Fruit fly (Drosophila melanogaster) whole organism, prepupa: ENCODE results near the gene Kr-h2.

Source experiments
- CG10631 ChIP-seq: fragments of 200-800 bp; sonication (Bioruptor generic); optimal IDR thresholded peaks from 2 replicates; lab custom pipeline; 2016; ENCODE audit warnings: missing biosample characterization, missing genetic modification characterization
- CG10669 ChIP-seq: fragments of 200-800 bp; sonication (Bioruptor generic); optimal IDR thresholded peaks from 3 replicates; lab custom pipeline; 2018; ENCODE audit warnings: missing biosample characterization, mild to moderate bottlenecking, missing genetic modification characterization, moderate library complexity
- CG11294 ChIP-seq: fragments of 200-800 bp; sonication (Bioruptor generic); IDR thresholded peaks from 2 replicates; pipeline ENCODE4 v1.3.6; 2022; ENCODE audit warnings: missing biosample characterization, missing genetic modification characterization
- CG11762 ChIP-seq: fragments of 200-800 bp; sonication (Bioruptor generic); optimal IDR thresholded peaks from 3 replicates; lab custom pipeline; 2016; ENCODE audit warnings: missing biosample characterization, missing genetic modification characterization; ENCODE audit not compliant: insufficient read depth
- CG11902 ChIP-seq: fragments of 200-800 bp; sonication (Bioruptor generic); optimal IDR thresholded peaks from 3 replicates; lab custom pipeline; 2016; ENCODE audit warnings: missing biosample characterization, missing genetic modification characterization
- CG31627 ChIP-seq: fragments of 200-800 bp; sonication (Bioruptor generic); optimal IDR thresholded peaks from 3 replicates; lab custom pipeline; 2016; ENCODE audit warnings: missing biosample characterization, missing genetic modification characterization
- CG34406 ChIP-seq: fragments of 200-800 bp; sonication (Bioruptor generic); optimal IDR thresholded peaks from 3 replicates; lab custom pipeline; 2016; ENCODE audit warnings: missing biosample characterization, missing genetic modification characterization
- CG6163 ChIP-seq: fragments of 200-800 bp; sonication (Bioruptor generic); IDR thresholded peaks from 3 replicates; pipeline ENCODE4 v1.3.6; 2022; ENCODE audit warnings: missing biosample characterization, missing genetic modification characterization
- CG6276 ChIP-seq: fragments of 200-800 bp; sonication (Bioruptor generic); optimal IDR thresholded peaks from 2 replicates; lab custom pipeline; 2017; ENCODE audit warnings: missing biosample characterization, mild to moderate bottlenecking, missing genetic modification characterization
- CG6792 ChIP-seq: fragments of 200-800 bp; sonication (Bioruptor generic); optimal IDR thresholded peaks from 3 replicates; lab custom pipeline; 2016; ENCODE audit warnings: missing biosample characterization, missing genetic modification characterization
- CG6854 ChIP-seq: fragments of 200-800 bp; sonication (Bioruptor generic); optimal IDR thresholded peaks from 2 replicates; lab custom pipeline; 2017; ENCODE audit warnings: missing biosample characterization, mild to moderate bottlenecking, missing genetic modification characterization
- CG7368 ChIP-seq: fragments of 200-800 bp; sonication (Bioruptor generic); optimal IDR thresholded peaks from 3 replicates; lab custom pipeline; 2016; ENCODE audit warnings: missing biosample characterization, missing genetic modification characterization
- CG8119 ChIP-seq: fragments of 200-800 bp; sonication (Bioruptor generic); IDR thresholded peaks from 3 replicates; pipeline ENCODE4 v1.3.6; 2022; ENCODE audit warnings: missing biosample characterization, missing genetic modification characterization
- CG8632 ChIP-seq: fragments of 200-800 bp; sonication (Bioruptor generic); optimal IDR thresholded peaks from 3 replicates; lab custom pipeline; 2016; ENCODE audit warnings: missing biosample characterization, missing genetic modification characterization
- CG9139 ChIP-seq: fragments of 200-800 bp; sonication (Bioruptor generic); optimal IDR thresholded peaks from 3 replicates; lab custom pipeline; 2017; ENCODE audit warnings: missing biosample characterization, mild to moderate bottlenecking, missing genetic modification characterization
- Eip78C ChIP-seq: fragments of 200-800 bp; sonication (Bioruptor generic); peaks from one replicate; lab custom pipeline; 2016; ENCODE audit warnings: missing biosample characterization, missing genetic modification characterization
- Ets21C ChIP-seq: fragments of 200-800 bp; sonication (Bioruptor generic); optimal IDR thresholded peaks from 3 replicates; lab custom pipeline; 2016; ENCODE audit warnings: missing biosample characterization, missing genetic modification characterization
- Ets96B ChIP-seq: fragments of 200-800 bp; optimal IDR thresholded peaks from 2 replicates; lab custom pipeline; 2019; ENCODE audit warnings: missing biosample characterization, mild to moderate bottlenecking, missing genetic modification characterization, moderate library complexity
- Gug ChIP-seq: fragments of 200-800 bp; sonication (Bioruptor generic); IDR thresholded peaks from 2 replicates; pipeline ENCODE4 v1.3.6; 2022; ENCODE audit warnings: missing biosample characterization, missing genetic modification characterization
- Hr38 ChIP-seq: sonication (Bioruptor generic); optimal IDR thresholded peaks from 2 replicates; lab custom pipeline; 2016; ENCODE audit warnings: missing biosample characterization, missing genetic modification characterization
- Hr39 ChIP-seq: fragments of 200-800 bp; sonication (Bioruptor generic); optimal IDR thresholded peaks from 2 replicates; lab custom pipeline; 2016; ENCODE audit warnings: missing biosample characterization, missing genetic modification characterization
- Hr4 ChIP-seq: fragments of 200-800 bp; sonication (Bioruptor generic); optimal IDR thresholded peaks from 3 replicates; lab custom pipeline; 2016; ENCODE audit warnings: missing biosample characterization, missing genetic modification characterization
- Lpt ChIP-seq: fragments of 200-800 bp; sonication (Bioruptor generic); optimal IDR thresholded peaks from 3 replicates; lab custom pipeline; 2016; ENCODE audit warnings: missing biosample characterization, missing genetic modification characterization
- Smox ChIP-seq: fragments of 200-800 bp; sonication (Bioruptor generic); optimal IDR thresholded peaks from 3 replicates; lab custom pipeline; 2016; ENCODE audit warnings: missing biosample characterization, missing genetic modification characterization
- Sox14 ChIP-seq: fragments of 200-800 bp; sonication (Bioruptor generic); optimal IDR thresholded peaks from 3 replicates; lab custom pipeline; 2016; ENCODE audit warnings: missing biosample characterization, missing genetic modification characterization
- Sox15 ChIP-seq: fragments of 200-800 bp; sonication (Bioruptor generic); optimal IDR thresholded peaks from 3 replicates; lab custom pipeline; 2016; ENCODE audit warnings: missing biosample characterization, missing genetic modification characterization
- achi ChIP-seq: fragments of 200-800 bp; sonication (Bioruptor generic); optimal IDR thresholded peaks from 3 replicates; lab custom pipeline; 2016; ENCODE audit warnings: missing biosample characterization, missing genetic modification characterization
- dsx ChIP-seq: fragments of 200-800 bp; optimal IDR thresholded peaks from 3 replicates; lab custom pipeline; 2019; ENCODE audit warnings: missing biosample characterization, mild to moderate bottlenecking, missing genetic modification characterization, moderate library complexity; ENCODE audit not compliant: poor library complexity, severe bottlenecking
- esn ChIP-seq: fragments of 200-800 bp; sonication (Bioruptor generic); optimal IDR thresholded peaks from 2 replicates; lab custom pipeline; 2016; ENCODE audit warnings: missing biosample characterization, mild to moderate bottlenecking, missing genetic modification characterization, moderate library complexity
- fd59A ChIP-seq: fragments of 200-800 bp; sonication (Bioruptor generic); optimal IDR thresholded peaks from 2 replicates; lab custom pipeline; 2017; ENCODE audit warnings: missing biosample characterization, mild to moderate bottlenecking, missing genetic modification characterization, missing genetic modification reagents
- fd85E ChIP-seq: fragments of 200-800 bp; sonication (Bioruptor generic); optimal IDR thresholded peaks from 3 replicates; lab custom pipeline; 2016; ENCODE audit warnings: missing biosample characterization, missing genetic modification characterization
- net ChIP-seq: fragments of 200-800 bp; sonication (Bioruptor generic); optimal IDR thresholded peaks from 3 replicates; lab custom pipeline; 2016; ENCODE audit warnings: missing biosample characterization, missing genetic modification characterization
- pdm3 ChIP-seq: fragments of 200-800 bp; sonication (Bioruptor generic); optimal IDR thresholded peaks from 3 replicates; lab custom pipeline; 2016; ENCODE audit warnings: missing biosample characterization, missing genetic modification characterization
- spab ChIP-seq: fragments of 200-800 bp; sonication (Bioruptor generic); optimal IDR thresholded peaks from 2 replicates; lab custom pipeline; 2017; ENCODE audit warnings: missing biosample characterization, mild to moderate bottlenecking, missing genetic modification characterization, missing genetic modification reagents
- ss ChIP-seq, 2 experiments: fragments of 200-800 bp; sonication (Bioruptor generic); optimal IDR thresholded peaks; 2 replicates in 1 of 2; 3 replicates in 1 of 2; lab custom pipeline; 2017 to 2018; ENCODE audit warnings: mild to moderate bottlenecking in 2 of 2, missing biosample characterization in 2 of 2, missing genetic modification characterization in 2 of 2, moderate library complexity in 1 of 2

Gene Kr-h2

DNA sequence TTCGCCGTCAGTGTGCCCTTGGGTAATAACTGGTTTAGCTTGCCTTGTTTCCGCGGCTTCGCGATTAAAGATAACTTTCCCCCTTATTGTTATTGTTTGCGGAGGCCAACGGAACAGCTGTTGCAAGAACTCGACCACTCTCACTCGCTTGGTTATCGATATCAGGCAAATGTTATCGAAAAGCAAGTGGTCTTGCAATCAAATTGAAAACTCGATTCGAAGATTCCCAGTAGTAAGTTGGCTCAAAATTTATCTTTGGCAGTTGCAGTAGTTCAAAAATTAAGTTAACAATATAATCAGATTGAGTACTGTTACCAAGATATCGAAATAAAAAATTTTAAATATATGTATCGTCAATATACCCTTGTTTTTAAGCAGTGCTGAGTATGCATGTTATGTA is 5.0 kb upstream of the Kr-h2 start, which contains the start of the genes Fbw5 and CG9147 (continued):
- peak; percentile 100 for TF ChIP-seq CG31627 (GFP tag; lab: Kevin White, UChicago)
- TF ChIP-seq CG11762 (GFP tag; lab: Kevin White, UChicago) = peak; percentile 99
- TF ChIP-seq esn = peak; percentile 100
- peak; percentile 99 for TF ChIP-seq Sox15 (GFP tag; lab: Kevin White, UChicago)
- peak; percentile 100 for TF ChIP-seq CG8632 (GFP tag; lab: Kevin White, UChicago)
- peak; percentile 99 to 100 for TF ChIP-seq ss (GFP tag; optimal IDR thresholded peaks at IDR 0.05; lab: Kevin White, UChicago)
- peak; percentile 99 for TF ChIP-seq Lpt (GFP tag; lab: Kevin White, UChicago)
- TF ChIP-seq Hr39 (GFP tag; lab: Kevin White, UChicago) = peak; percentile 100
- peak; percentile 100 for TF ChIP-seq Ets96B
- TF ChIP-seq Gug (GFP tag; lab: Robert Waterston, UW) = peak; percentile 99
- peak; percentile 99 for TF ChIP-seq achi (GFP tag; lab: Kevin White, UChicago)
- TF ChIP-seq spab (GFP tag; lab: Kevin White, UChicago) = peak; percentile 99
- peak; percentile 100 for TF ChIP-seq Sox14 (GFP tag; lab: Kevin White, UChicago)
- peak; percentile 100 for TF ChIP-seq CG10631 (GFP tag; lab: Kevin White, UChicago)
- TF ChIP-seq CG10669 (GFP tag; lab: Kevin White, UChicago) = peak; percentile 100
- peak; percentile 100 for TF ChIP-seq Smox (GFP tag; lab: Kevin White, UChicago)
- TF ChIP-seq CG6792 (GFP tag; lab: Kevin White, UChicago) = peak; percentile 100
- peak; percentile 99 for TF ChIP-seq CG9139
- TF ChIP-seq CG11902 (GFP tag; lab: Kevin White, UChicago) = peak; percentile 99
- TF ChIP-seq net (GFP tag; lab: Kevin White, UChicago) = peak; percentile 100

DNA sequence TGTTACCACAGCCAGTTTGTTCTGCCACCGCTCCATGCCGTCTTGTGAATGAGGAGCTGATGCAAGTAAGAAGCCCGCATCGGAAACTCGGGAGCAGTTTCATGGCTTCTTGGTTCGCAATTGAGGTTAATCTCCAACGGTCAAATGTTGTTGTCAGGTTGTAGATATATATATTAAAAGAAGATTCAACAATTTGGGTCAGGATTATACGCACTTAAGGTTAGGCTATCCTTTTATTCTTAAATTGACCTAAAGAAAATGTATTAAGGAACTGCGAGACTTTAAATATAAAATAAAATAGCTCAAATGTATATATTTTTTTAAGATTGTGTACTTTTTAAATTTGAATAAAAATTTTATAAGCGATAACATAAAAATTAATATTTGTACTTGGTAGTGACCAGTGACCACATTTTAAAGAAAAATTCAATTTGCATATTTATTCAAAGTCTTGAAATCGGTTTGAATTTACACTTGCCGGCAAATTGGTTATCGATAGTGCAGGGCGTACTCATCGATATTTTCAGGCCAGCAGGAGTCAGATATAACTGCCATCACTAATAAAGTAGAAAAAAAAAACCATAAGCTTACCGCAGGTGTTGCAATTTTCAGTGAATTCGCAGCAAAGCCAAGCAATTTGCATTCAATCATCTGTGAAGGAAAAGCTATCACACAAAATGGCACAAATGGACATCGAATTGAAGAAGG is 2.1 kb upstream of the Kr-h2 start, which contains the start of the genes CG9150 and Pfdn1:
TSS of gene CG9150 (minus strand) at position 51 of the 708 bp plus-strand sequence.
TSS of gene Pfdn1 (plus strand) at position 536 of the 708 bp plus-strand sequence.
- TF ChIP-seq CG7368 (GFP tag; lab: Kevin White, UChicago) (no peak), ss (GFP tag; optimal IDR thresholded peaks at IDR 0.05; lab: Kevin White, UChicago) (no peak), Sox14 (GFP tag; lab: Kevin White, UChicago) (no peak), esn (peak; percentile 9), Hr4 (no peak), dsx (GFP tag; lab: Kevin White, UChicago) (no peak), Eip78C (peak; percentile 61), Hr39 (GFP tag; lab: Kevin White, UChicago) (no peak), CG6854 (GFP tag; lab: Kevin White, UChicago) (no peak)
- TF ChIP-seq, all 60 proteins: peak for 2

DNA sequence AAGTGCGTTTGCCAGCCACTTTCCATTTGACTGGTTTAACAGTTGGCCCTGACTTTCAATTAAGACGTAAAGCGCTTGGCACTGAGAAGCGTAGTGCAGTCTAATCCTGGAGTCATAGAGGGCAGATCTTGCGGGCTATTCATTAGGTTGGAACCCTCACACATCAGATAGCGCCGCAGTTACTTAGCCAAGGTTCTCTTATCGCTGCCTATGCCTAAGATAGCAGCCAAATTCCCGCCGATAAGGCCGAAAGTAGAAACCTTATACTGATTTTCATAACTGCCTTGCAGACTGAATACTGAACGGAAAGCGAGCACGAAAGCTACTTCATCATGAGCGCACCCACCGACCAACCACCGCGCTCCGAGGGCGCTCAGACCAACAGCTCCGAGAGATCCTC is 1.3 kb downstream of the Kr-h2 start:
- TF ChIP-seq CG11294 (GFP tag; lab: Robert Waterston, UW) (no peak), Hr39 (GFP tag; lab: Kevin White, UChicago) (no peak), CG8119 (GFP tag; lab: Robert Waterston, UW) (no peak), Sox15 (GFP tag; lab: Kevin White, UChicago) (no peak), CG6854 (GFP tag; lab: Kevin White, UChicago) (no peak), fd59A (GFP tag; lab: Kevin White, UChicago) (no peak), CG6163 (GFP tag; lab: Robert Waterston, UW) (no peak), fd85E (GFP tag; lab: Kevin White, UChicago) (no peak), Eip78C (no peak), Hr38 (GFP tag; lab: Kevin White, UChicago) (no peak), Ets96B (no peak), CG9139 (no peak), Ets21C (GFP tag; lab: Kevin White, UChicago) (no peak), CG34406 (GFP tag; lab: Kevin White, UChicago) (no peak), CG6792 (GFP tag; lab: Kevin White, UChicago) (no peak), CG6276 (no peak), CG8632 (GFP tag; lab: Kevin White, UChicago) (no peak), pdm3 (GFP tag; lab: Kevin White, UChicago) (no peak), CG31627 (GFP tag; lab: Kevin White, UChicago) (no peak), dsx (GFP tag; lab: Kevin White, UChicago) (no peak)
